Worm (Caenorhabditis elegans) whole organism, young adult: Measurements from ENCODE around the gene srx-10.

Experiments used
- B0019.2 ChIP-seq: fragments of 200-800 bp; sonication (Bioruptor generic); conservative IDR thresholded peaks from 2 replicates; pipeline ENCODE4 v1.3.6; 2022; ENCODE audit warnings: missing genetic modification reagents, missing genetic modification characterization, missing compliant biosample characterization
- B0035.1 ChIP-seq: sonication (generic microtip); optimal IDR thresholded peaks from 2 replicates; lab custom pipeline; 2016; ENCODE audit warnings: missing genetic modification characterization, mild to moderate bottlenecking, missing compliant biosample characterization, missing genotype, missing genetic modification reagents
- F10E7.11 ChIP-seq: sonication (generic microtip); optimal IDR thresholded peaks from 2 replicates; lab custom pipeline; 2017; ENCODE audit warnings: mild to moderate bottlenecking, missing genetic modification characterization, moderate library complexity, missing compliant biosample characterization
- F55B11.4 ChIP-seq: sonication (generic microtip); optimal IDR thresholded peaks from 2 replicates; lab custom pipeline; 2016; ENCODE audit warnings: missing compliant biosample characterization, missing genetic modification characterization, borderline replicate concordance; ENCODE audit not compliant: insufficient read depth
- F57A8.1 ChIP-seq: fragments of 200-800 bp; sonication (Bioruptor generic); optimal IDR thresholded peaks from 2 replicates; lab custom pipeline; 2018; ENCODE audit warnings: mild to moderate bottlenecking, missing genetic modification characterization, moderate library complexity, missing compliant biosample characterization
- T26A5.8 ChIP-seq: sonication (generic microtip); optimal IDR thresholded peaks from 2 replicates; lab custom pipeline; 2016; ENCODE audit warnings: missing genetic modification characterization, missing compliant biosample characterization
- Y53F4B.3 ChIP-seq: fragments of 200-800 bp; sonication (Bioruptor generic); IDR thresholded peaks from 2 replicates; pipeline ENCODE4 v1.3.6; 2022; ENCODE audit warnings: missing genetic modification reagents, missing genetic modification characterization, missing compliant biosample characterization
- ZK185.1 ChIP-seq: sonication (generic microtip); optimal IDR thresholded peaks from 2 replicates; lab custom pipeline; 2016; ENCODE audit warnings: mild to moderate bottlenecking, missing genetic modification characterization, missing compliant biosample characterization; ENCODE audit not compliant: poor library complexity, severe bottlenecking
- akir-1 ChIP-seq: fragments of 200-800 bp; sonication (Bioruptor generic); optimal IDR thresholded peaks from 2 replicates; lab custom pipeline; 2018; ENCODE audit warnings: mild to moderate bottlenecking, missing genetic modification characterization, moderate library complexity, missing compliant biosample characterization
- aptf-2 ChIP-seq: fragments of 200-800 bp; sonication (Bioruptor generic); conservative IDR thresholded peaks from 2 replicates; pipeline ENCODE4 v1.3.6; 2022; ENCODE audit warnings: missing genetic modification reagents, missing genetic modification characterization, missing compliant biosample characterization
- bed-2 ChIP-seq: fragments of 200-800 bp; sonication (Bioruptor generic); IDR thresholded peaks from 2 replicates; pipeline ENCODE4 v1.3.6; 2022; ENCODE audit warnings: missing genetic modification reagents, missing genetic modification characterization, missing compliant biosample characterization
- ccch-3 ChIP-seq: fragments of 200-800 bp; sonication (Bioruptor generic); optimal IDR thresholded peaks from 2 replicates; lab custom pipeline; 2018; ENCODE audit warnings: mild to moderate bottlenecking, missing genetic modification characterization, missing compliant biosample characterization
- cebp-2 ChIP-seq: fragments of 200-800 bp; sonication (Bioruptor generic); IDR thresholded peaks from 2 replicates; pipeline ENCODE4 v1.3.6; 2022; ENCODE audit warnings: missing genetic modification characterization, missing compliant biosample characterization
- ceh-40 ChIP-seq: fragments of 200-800 bp; sonication (Bioruptor generic); IDR thresholded peaks from 2 replicates; pipeline ENCODE4 v1.3.6; 2022; ENCODE audit warnings: missing genetic modification characterization, missing compliant biosample characterization
- ceh-58 ChIP-seq: fragments of 200-800 bp; sonication (Bioruptor generic); IDR thresholded peaks from 2 replicates; pipeline ENCODE4 v1.3.6; 2022; ENCODE audit warnings: missing genetic modification characterization, missing compliant biosample characterization
- chd-7 ChIP-seq: sonication (generic microtip); optimal IDR thresholded peaks from 2 replicates; lab custom pipeline; 2016; ENCODE audit warnings: mild to moderate bottlenecking, missing genetic modification characterization, moderate library complexity, missing compliant biosample characterization
- dox-1 ChIP-seq: fragments of 200-800 bp; sonication (Bioruptor generic); IDR thresholded peaks from 2 replicates; pipeline ENCODE4 v1.3.6; 2022; ENCODE audit warnings: missing genetic modification reagents, missing genetic modification characterization, missing compliant biosample characterization
- egrh-3 ChIP-seq: fragments of 200-800 bp; sonication (Bioruptor generic); IDR thresholded peaks from 2 replicates; pipeline ENCODE4 v1.3.6; 2022; ENCODE audit warnings: missing genetic modification reagents, missing genetic modification characterization, missing compliant biosample characterization
- fkh-3 ChIP-seq: sonication (generic microtip); optimal IDR thresholded peaks from 2 replicates; lab custom pipeline; 2016; ENCODE audit warnings: mild to moderate bottlenecking, missing genetic modification characterization, missing compliant biosample characterization
- hsf-1 ChIP-seq: fragments of 200-800 bp; sonication (Bioruptor generic); IDR thresholded peaks from 2 replicates; pipeline ENCODE4 v1.3.6; 2022; ENCODE audit warnings: missing genetic modification reagents, missing genetic modification characterization, missing compliant biosample characterization
- let-526 ChIP-seq: fragments of 200-800 bp; sonication (Bioruptor generic); IDR thresholded peaks from 2 replicates; pipeline ENCODE4 v1.3.6; 2022; ENCODE audit warnings: missing genetic modification reagents, missing genetic modification characterization, missing compliant biosample characterization
- lin-26 ChIP-seq: fragments of 200-800 bp; sonication (Bioruptor generic); IDR thresholded peaks from 2 replicates; pipeline ENCODE4 v1.3.6; 2022; ENCODE audit warnings: missing genetic modification reagents, missing genetic modification characterization, missing compliant biosample characterization
- lin-35 ChIP-seq, 3 experiments: fragments of 150-350 bp in 2 of 3; sonication (generic microtip) in 1 of 3; optimal IDR thresholded peaks; 2 replicates each; lab custom pipeline; 2014 to 2018; ENCODE audit warnings: missing biosample characterization in 3 of 3, missing genetic modification characterization in 3 of 3, missing genetic modification reagents in 3 of 3
- madf-3 ChIP-seq: fragments of 200-800 bp; sonication (Bioruptor generic); IDR thresholded peaks from 2 replicates; pipeline ENCODE4 v1.3.6; 2022; ENCODE audit warnings: missing genetic modification reagents, missing genetic modification characterization, missing compliant biosample characterization
- mes-4 ChIP-seq: sonication (generic microtip); optimal IDR thresholded peaks from 2 replicates; lab custom pipeline; 2016; ENCODE audit warnings: missing genotype, missing genetic modification characterization, missing compliant biosample characterization
- nfyb-1 ChIP-seq: fragments of 200-800 bp; sonication (Bioruptor generic); IDR thresholded peaks from 2 replicates; pipeline ENCODE4 v1.3.6; 2022; ENCODE audit warnings: missing genetic modification reagents, missing genetic modification characterization, missing compliant biosample characterization
- nhr-179 ChIP-seq: sonication (generic microtip); optimal IDR thresholded peaks from 2 replicates; lab custom pipeline; 2016; ENCODE audit warnings: mild to moderate bottlenecking, missing genetic modification characterization, missing compliant biosample characterization
- nhr-80 ChIP-seq: sonication (generic microtip); optimal IDR thresholded peaks from 2 replicates; lab custom pipeline; 2016; ENCODE audit warnings: missing genetic modification characterization, missing compliant biosample characterization
- repo-1 ChIP-seq: sonication (generic microtip); optimal IDR thresholded peaks from 2 replicates; lab custom pipeline; 2017; ENCODE audit warnings: mild to moderate bottlenecking, missing genetic modification characterization, missing compliant biosample characterization
- sdz-38 ChIP-seq: sonication (generic microtip); optimal IDR thresholded peaks from 2 replicates; lab custom pipeline; 2016; ENCODE audit warnings: missing genotype, missing genetic modification characterization, missing compliant biosample characterization
- sea-2 ChIP-seq: fragments of 200-800 bp; sonication (Bioruptor generic); IDR thresholded peaks from 2 replicates; pipeline ENCODE4 v1.3.6; 2022; ENCODE audit warnings: missing genetic modification characterization, missing compliant biosample characterization
- snpc-1.3 ChIP-seq: sonication (generic microtip); optimal IDR thresholded peaks from 2 replicates; lab custom pipeline; 2017; ENCODE audit warnings: missing genetic modification characterization, mild to moderate bottlenecking, missing compliant biosample characterization, antibody characterized with exemption, moderate library complexity, missing genotype, missing genetic modification reagents; ENCODE audit not compliant: insufficient read depth
- snpc-4 ChIP-seq, 5 experiments: fragments of 150-350 bp in 1 of 5; sonication (generic microtip) in 4 of 5; optimal IDR thresholded peaks; 2 replicates each; lab custom pipeline; 2014 to 2018; ENCODE audit warnings: missing genetic modification characterization in 5 of 5, missing biosample characterization in 3 of 5, antibody characterized with exemption in 2 of 5, mild to moderate bottlenecking in 2 of 5, missing compliant biosample characterization in 2 of 5, missing genotype in 2 of 5, moderate library complexity in 2 of 5, missing genetic modification reagents in 1 of 5
- tbx-9 ChIP-seq: sonication (generic microtip); optimal IDR thresholded peaks from 2 replicates; lab custom pipeline; 2016; ENCODE audit warnings: borderline replicate concordance, missing genetic modification characterization, inconsistent platforms, missing compliant biosample characterization
- unc-62 ChIP-seq: fragments of 150-350 bp; optimal IDR thresholded peaks from 2 replicates; lab custom pipeline; 2014; ENCODE audit warnings: missing biosample characterization, missing genetic modification reagents, missing genetic modification characterization
- ztf-28 ChIP-seq: fragments of 200-800 bp; sonication (Bioruptor generic); IDR thresholded peaks from 2 replicates; pipeline ENCODE4 v1.3.6; 2022; ENCODE audit warnings: missing genetic modification reagents, missing genetic modification characterization, missing compliant biosample characterization
- ztf-3 ChIP-seq: fragments of 200-800 bp; sonication (Bioruptor generic); optimal IDR thresholded peaks from 2 replicates; lab custom pipeline; 2018; ENCODE audit warnings: mild to moderate bottlenecking, missing genetic modification characterization, missing compliant biosample characterization

Gene srx-10

DNA sequence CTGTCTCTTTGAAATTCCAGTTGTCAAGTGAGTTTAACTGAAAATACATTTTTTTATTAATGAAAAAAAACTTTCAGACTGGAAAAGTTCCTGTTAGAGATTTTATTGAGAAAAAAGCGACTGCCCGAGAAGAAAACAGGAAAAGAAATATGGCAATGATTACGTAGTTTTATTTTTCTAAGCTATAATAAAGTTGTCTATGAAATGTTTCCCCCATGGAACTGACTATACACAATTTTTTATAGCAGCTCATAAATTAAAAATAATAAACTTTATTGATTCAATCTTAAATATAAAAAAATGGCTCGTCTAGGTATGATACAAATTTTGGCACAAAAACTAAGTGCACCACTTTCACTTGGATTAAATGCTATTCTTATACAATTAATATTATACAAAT is 43.8 kb downstream of the srx-10 start, which contains the start of gene C06B3.1:
TSS of gene C06B3.1 (plus strand) at position 301 of the 400 bp plus-strand sequence.
- TF ChIP-seq nhr-179 (no peak), akir-1 (GFP tag; lab: Kevin White, UChicago) (no peak), madf-3 (GFP tag; lab: Robert Waterston, UW) (no peak), ceh-58 (GFP tag; lab: Robert Waterston, UW) (no peak), nhr-80 (tag; lab: Kevin White, UChicago) (no peak), aptf-2 (GFP tag; lab: Robert Waterston, UW) (no peak), egrh-3 (GFP tag; lab: Robert Waterston, UW) (no peak), Y53F4B.3 (GFP tag; lab: Robert Waterston, UW) (no peak), mes-4 (tag; lab: Kevin White, UChicago) (no peak), ztf-3 (no peak), B0019.2 (GFP tag; lab: Robert Waterston, UW) (no peak), nfyb-1 (no peak), ceh-40 (GFP tag; lab: Robert Waterston, UW) (no peak), snpc-4 (GFP tag; optimal IDR thresholded peaks at IDR 0.05; lab: Kevin White, UChicago) (no peak), snpc-4 (tag; optimal IDR thresholded peaks at IDR 0.05; lab: Kevin White, UChicago) (no peak), fkh-3 (tag; lab: Kevin White, UChicago) (no peak), repo-1 (tag; lab: Kevin White, UChicago) (no peak), tbx-9 (tag; lab: Kevin White, UChicago) (no peak), T26A5.8 (tag; lab: Kevin White, UChicago) (no peak), bed-2 (GFP tag; lab: Robert Waterston, UW) (no peak), unc-62 (GFP tag; lab: Kevin White, UChicago) (no peak)

DNA sequence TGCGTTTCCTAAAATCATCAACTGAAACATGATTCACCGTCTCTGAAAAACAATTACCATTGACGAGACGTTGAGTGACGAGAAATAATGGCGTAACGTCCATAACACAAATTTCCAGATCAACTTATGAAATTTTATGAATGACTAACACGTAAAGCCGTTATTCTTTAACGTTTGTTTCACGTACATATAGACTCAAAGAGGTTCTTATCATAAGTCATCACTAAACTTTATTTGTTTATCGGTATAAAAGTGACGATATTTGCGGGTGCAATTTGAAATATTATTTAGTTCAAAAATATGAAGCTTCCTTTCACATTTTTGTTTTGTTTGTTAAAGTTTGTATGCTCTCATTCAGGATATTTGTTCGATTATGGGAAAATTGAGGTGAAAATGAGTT is 47.1 kb downstream of the srx-10 start, which contains the start of gene oac-3:
TSS of gene oac-3 (plus strand) at position 301 of the 400 bp plus-strand sequence.
- TF ChIP-seq sdz-38 (tag; lab: Kevin White, UChicago) (no peak), ceh-40 (GFP tag; lab: Robert Waterston, UW) (no peak), cebp-2 (GFP tag; lab: Robert Waterston, UW) (no peak), sea-2 (GFP tag; lab: Robert Waterston, UW) (no peak), let-526 (no peak), lin-26 (no peak), F57A8.1 (no peak), chd-7 (tag; lab: Kevin White, UChicago) (no peak), lin-35 (GFP tag; optimal IDR thresholded peaks at IDR 0.05; lab: Kevin White, UChicago) (no peak), dox-1 (GFP tag; lab: Robert Waterston, UW) (no peak), F55B11.4 (tag; lab: Kevin White, UChicago) (no peak), ZK185.1 (tag; lab: Kevin White, UChicago) (no peak), nfyb-1 (no peak), F10E7.11 (tag; lab: Kevin White, UChicago) (no peak), ztf-28 (no peak), B0035.1 (no peak), ccch-3 (GFP tag; lab: Kevin White, UChicago) (no peak), hsf-1 (GFP tag; lab: Robert Waterston, UW) (no peak), snpc-1.3 (tag; lab: Kevin White, UChicago) (no peak)
